Worm (Caenorhabditis elegans) whole organism, L4 larva: Measurements from ENCODE around the gene srbc-29.
"Not testable (repeated sequence)": the region's sequence is repeated elsewhere in the genome, so short reads cannot be mapped to it uniquely, and the experiment has no call there.

Source experiments
- F10B5.3 ChIP-seq: sonication (generic microtip); optimal IDR thresholded peaks from 2 replicates; lab custom pipeline; 2016; ENCODE audit warnings: mild to moderate bottlenecking, missing genetic modification characterization, missing compliant biosample characterization
- F44E2.7 ChIP-seq: fragments of 200-800 bp; sonication (Bioruptor generic); IDR thresholded peaks from 2 replicates; pipeline ENCODE4 v2.1.2; 2022; ENCODE audit warnings: missing genetic modification characterization, missing compliant biosample characterization
- R02D3.7 ChIP-seq: fragments of 150-350 bp; sonication (generic microtip); optimal IDR thresholded peaks from 3 replicates; lab custom pipeline; 2014; ENCODE audit warnings: missing biosample characterization, missing genetic modification characterization
- T20F7.1 ChIP-seq: fragments of 200-800 bp; sonication (Bioruptor generic); optimal IDR thresholded peaks from 2 replicates; lab custom pipeline; 2018; ENCODE audit warnings: mild to moderate bottlenecking, missing genetic modification characterization, missing compliant biosample characterization
- T26A8.4 ChIP-seq: fragments of 200-800 bp; sonication (Bioruptor generic); IDR thresholded peaks from 2 replicates; pipeline ENCODE4 v1.3.6; 2022; ENCODE audit warnings: missing genetic modification characterization, missing compliant biosample characterization
- Y105C5A.15 ChIP-seq: fragments of 200-800 bp; sonication (Bioruptor generic); IDR thresholded peaks from 2 replicates; pipeline ENCODE4 v1.3.6; 2022; ENCODE audit warnings: missing genetic modification characterization, missing compliant biosample characterization
- aha-1 ChIP-seq: fragments of 150-350 bp; peaks from one replicate; lab custom pipeline; 2014; ENCODE audit warnings: missing biosample characterization, missing genetic modification characterization
- ama-1 ChIP-seq: fragments of 150-350 bp; optimal IDR thresholded peaks from 2 replicates; lab custom pipeline; 2014; ENCODE audit warnings: inconsistent platforms, mixed read lengths
- ceh-44 ChIP-seq: fragments of 200-800 bp; sonication (Bioruptor generic); IDR thresholded peaks from 2 replicates; pipeline ENCODE4 v1.3.6; 2022; ENCODE audit warnings: missing genetic modification reagents, missing genetic modification characterization, missing compliant biosample characterization
- ceh-82 ChIP-seq: sonication (generic microtip); optimal IDR thresholded peaks from 2 replicates; lab custom pipeline; 2017; ENCODE audit warnings: missing biosample characterization, missing genetic modification characterization
- ces-1 ChIP-seq: fragments of 150-350 bp; sonication (generic microtip); optimal IDR thresholded peaks from 4 replicates; lab custom pipeline; 2014; ENCODE audit warnings: missing biosample characterization, missing genetic modification reagents, missing genetic modification characterization
- daf-16 ChIP-seq, 3 experiments: sonication (generic microtip); optimal IDR thresholded peaks; 2 replicates each; lab custom pipeline; 2016 to 2017; ENCODE audit warnings: missing genetic modification characterization in 3 of 3, missing genetic modification reagents in 3 of 3, mild to moderate bottlenecking in 2 of 3, missing compliant biosample characterization in 2 of 3, missing biosample characterization in 1 of 3, moderate library complexity in 1 of 3
- dmd-6 ChIP-seq: fragments of 200-800 bp; sonication (Bioruptor generic); IDR thresholded peaks from 2 replicates; pipeline ENCODE4 v1.3.6; 2022; ENCODE audit warnings: missing genetic modification reagents, missing genetic modification characterization, missing compliant biosample characterization
- dmd-9 ChIP-seq: fragments of 200-800 bp; sonication (Bioruptor generic); IDR thresholded peaks from 2 replicates; pipeline ENCODE4 v1.3.6; 2022; ENCODE audit warnings: missing genetic modification reagents, missing genetic modification characterization, missing compliant biosample characterization
- duxl-1 ChIP-seq: sonication (generic microtip); optimal IDR thresholded peaks from 2 replicates; lab custom pipeline; 2016; ENCODE audit warnings: mild to moderate bottlenecking, missing genetic modification characterization, moderate library complexity, missing compliant biosample characterization; ENCODE audit not compliant: poor library complexity
- dve-1 ChIP-seq: sonication (generic microtip); optimal IDR thresholded peaks from 2 replicates; lab custom pipeline; 2017; ENCODE audit warnings: antibody characterized with exemption, mild to moderate bottlenecking, missing genetic modification characterization, missing compliant biosample characterization; ENCODE audit not compliant: insufficient read depth
- gei-8 ChIP-seq: fragments of 200-800 bp; sonication (Bioruptor generic); optimal IDR thresholded peaks from 2 replicates; lab custom pipeline; 2018; ENCODE audit warnings: mild to moderate bottlenecking, missing genetic modification characterization, missing compliant biosample characterization
- hif-1 ChIP-seq, 2 experiments: sonication (generic microtip); optimal IDR thresholded peaks; 2 replicates each; lab custom pipeline; 2016 to 2017; ENCODE audit warnings: missing compliant biosample characterization in 2 of 2, missing genetic modification characterization in 2 of 2, missing genetic modification reagents in 2 of 2, missing genotype in 2 of 2, mild to moderate bottlenecking in 1 of 2
- hlh-11 ChIP-seq: fragments of 200-800 bp; sonication (Bioruptor generic); optimal IDR thresholded peaks from 2 replicates; lab custom pipeline; 2018; ENCODE audit warnings: mild to moderate bottlenecking, missing genetic modification characterization, missing compliant biosample characterization
- hlh-30 ChIP-seq: sonication (generic microtip); optimal IDR thresholded peaks from 2 replicates; lab custom pipeline; 2017; ENCODE audit warnings: antibody characterized with exemption, mild to moderate bottlenecking, missing genetic modification characterization, missing compliant biosample characterization; ENCODE audit not compliant: insufficient read depth
- lin-1 ChIP-seq: fragments of 200-800 bp; sonication (Bioruptor generic); IDR thresholded peaks from 2 replicates; pipeline ENCODE4 v1.3.6; 2022; ENCODE audit warnings: missing genetic modification reagents, missing genetic modification characterization, missing compliant biosample characterization
- lin-29 ChIP-seq: fragments of 200-800 bp; sonication (Bioruptor generic); IDR thresholded peaks from 2 replicates; pipeline ENCODE4 v1.3.6; 2022; ENCODE audit warnings: missing genetic modification reagents, missing genetic modification characterization, missing compliant biosample characterization
- mdl-1 ChIP-seq, 2 experiments: fragments of 150-350 bp in 1 of 2; sonication (generic microtip) in 1 of 2; optimal IDR thresholded peaks; 2 replicates each; lab custom pipeline; 2014 to 2017; ENCODE audit warnings: missing biosample characterization in 2 of 2, missing genetic modification characterization in 2 of 2
- mep-1 ChIP-seq: fragments of 150-350 bp; sonication (generic microtip); optimal IDR thresholded peaks from 3 replicates; lab custom pipeline; 2014; ENCODE audit warnings: missing biosample characterization, missing genetic modification characterization
- nhr-102 ChIP-seq: sonication (generic microtip); optimal IDR thresholded peaks from 2 replicates; lab custom pipeline; 2016; ENCODE audit warnings: mild to moderate bottlenecking, missing genetic modification characterization, moderate library complexity, missing compliant biosample characterization
- nhr-25 ChIP-seq: sonication (generic microtip); optimal IDR thresholded peaks from 2 replicates; lab custom pipeline; 2017; ENCODE audit warnings: missing genetic modification characterization, mild to moderate bottlenecking, missing compliant biosample characterization, antibody characterized with exemption, moderate library complexity, borderline replicate concordance; ENCODE audit not compliant: insufficient read depth
- nhr-48 ChIP-seq: sonication (generic microtip); optimal IDR thresholded peaks from 2 replicates; lab custom pipeline; 2016; ENCODE audit warnings: mild to moderate bottlenecking, missing genetic modification characterization, missing compliant biosample characterization
- skn-1 ChIP-seq: fragments of 150-350 bp; optimal IDR thresholded peaks from 2 replicates; lab custom pipeline; 2014; ENCODE audit warnings: missing biosample characterization, missing genetic modification characterization
- snpc-1.2 ChIP-seq: fragments of 200-800 bp; sonication (Bioruptor generic); IDR thresholded peaks from 2 replicates; pipeline ENCODE4 v1.3.6; 2022; ENCODE audit warnings: missing genetic modification reagents, missing genetic modification characterization, missing compliant biosample characterization
- snpc-4 ChIP-seq: fragments of 150-350 bp; optimal IDR thresholded peaks from 2 replicates; lab custom pipeline; 2014; ENCODE audit warnings: missing biosample characterization, missing genetic modification characterization
- spr-1 ChIP-seq: sonication (generic microtip); optimal IDR thresholded peaks from 2 replicates; lab custom pipeline; 2016; ENCODE audit warnings: mild to moderate bottlenecking, missing genetic modification characterization, missing compliant biosample characterization
- unc-130 ChIP-seq: sonication (generic microtip); optimal IDR thresholded peaks from 2 replicates; lab custom pipeline; 2016; ENCODE audit warnings: missing genetic modification reagents, missing genetic modification characterization, missing compliant biosample characterization
- unc-62 ChIP-seq, 3 experiments: fragments of 150-350 bp in 1 of 3; sonication (generic microtip); optimal IDR thresholded peaks in 2 of 3; peaks in 1 of 3; 1 replicate in 1 of 3; 2 replicates in 2 of 3; lab custom pipeline; 2014 to 2017; ENCODE audit warnings: missing biosample characterization in 3 of 3, missing genetic modification characterization in 3 of 3, missing genetic modification reagents in 3 of 3, missing genotype in 1 of 3
- zfp-3 ChIP-seq: fragments of 200-800 bp; sonication (Bioruptor generic); conservative IDR thresholded peaks from 2 replicates; pipeline ENCODE4 v1.3.6; 2022; ENCODE audit warnings: missing genetic modification reagents, missing genetic modification characterization, missing compliant biosample characterization
- ztf-11 ChIP-seq: fragments of 150-350 bp; optimal IDR thresholded peaks from 2 replicates; lab custom pipeline; 2014; ENCODE audit warnings: missing biosample characterization, missing genetic modification characterization
- ztf-7 ChIP-seq: fragments of 150-350 bp; optimal IDR thresholded peaks from 2 replicates; lab custom pipeline; 2014; ENCODE audit warnings: missing biosample characterization, missing genetic modification characterization

srbc-29 gene

ce11 chrV:3470782-3471181 is at the start of gene srbc-29:
TSS of gene srbc-29 (minus strand) at chrV:3470882.
- TF ChIP-seq lin-29 (no peak), F10B5.3 (tag; lab: Kevin White, UChicago) (no peak), snpc-1.2 (GFP tag; lab: Robert Waterston, UW) (no peak)

ce11 chrV:3517889-3518288 is 47.2 kb upstream of the srbc-29 start, which contains the start of gene str-227:
TSS of gene str-227 (plus strand) at chrV:3518189.
- TF ChIP-seq unc-62 (GFP tag; optimal IDR thresholded peaks at IDR 0.05 in 1 of 2; lab: Kevin White, UChicago) (peak in 1 of 2 experiments; percentile 2), unc-62 (tag; optimal IDR thresholded peaks at IDR 0.05; lab: Kevin White, UChicago) (no peak), mep-1 (tag; lab: Kevin White, UChicago) (no peak)
- TF ChIP-seq, all 104 proteins: peak for 1

- TF ChIP-seq R02D3.7 (tag; lab: Kevin White, UChicago): no peak
- no peak for TF ChIP-seq dmd-6 (GFP tag; lab: Robert Waterston, UW)
- TF ChIP-seq lin-1: no peak
- TF ChIP-seq ama-1: no peak
- no peak for TF ChIP-seq dve-1 (tag; lab: Kevin White, UChicago)
- no peak for TF ChIP-seq hif-1 (tag; optimal IDR thresholded peaks at IDR 0.05; lab: Kevin White, UChicago)
- no peak for TF ChIP-seq ces-1
- TF ChIP-seq nhr-102 (tag; lab: Kevin White, UChicago): no peak
- TF ChIP-seq ztf-11 (tag; lab: Kevin White, UChicago): no peak
- TF ChIP-seq dmd-9 (GFP tag; lab: Robert Waterston, UW): no peak
- TF ChIP-seq ztf-7: no peak
- TF ChIP-seq F44E2.7: no peak
- TF ChIP-seq duxl-1 (tag; lab: Kevin White, UChicago): no peak
- TF ChIP-seq snpc-4 (tag; lab: Kevin White, UChicago): no peak
- TF ChIP-seq spr-1: no peak
- TF ChIP-seq hlh-11 (tag; lab: Kevin White, UChicago): no peak
- no peak for TF ChIP-seq nhr-25 (tag; lab: Kevin White, UChicago)
- TF ChIP-seq ceh-82: no peak
- no peak for TF ChIP-seq gei-8 (GFP tag; lab: Kevin White, UChicago)
These were observed 41.7 kb upstream of the srbc-29 start, which contains the start of gene str-226 for ce11 chrV:3512381-3512780. TSS of gene str-226 (plus strand) at chrV:3512681.

ce11 chrV:3509878-3510277 is 39.2 kb upstream of the srbc-29 start, which contains the start of gene str-228:
TSS of gene str-228 (plus strand) at chrV:3510178.
- TF ChIP-seq unc-62 (GFP tag; optimal IDR thresholded peaks at IDR 0.05 in 1 of 2; lab: Kevin White, UChicago): no peak
- no peak for TF ChIP-seq unc-62 (tag; optimal IDR thresholded peaks at IDR 0.05; lab: Kevin White, UChicago)
- no peak for TF ChIP-seq spr-1
- peak; percentile 42 for TF ChIP-seq aha-1 (tag; lab: Kevin White, UChicago)

ce11 chrV:3507691-3508090 is 37.0 kb upstream of the srbc-29 start, which contains the start of gene str-225:
TSS of gene str-225 (plus strand) at chrV:3507822.
- TF ChIP-seq unc-62 (GFP tag; optimal IDR thresholded peaks at IDR 0.05 in 1 of 2; lab: Kevin White, UChicago) (peak in 1 of 2 experiments; percentile 93), unc-62 (tag; optimal IDR thresholded peaks at IDR 0.05; lab: Kevin White, UChicago) (no peak), dve-1 (tag; lab: Kevin White, UChicago) (no peak)

ce11 chrV:3506252-3506651 is 35.6 kb upstream of the srbc-29 start, which contains the start of gene ugt-64:
TSS of gene ugt-64 (minus strand) at chrV:3506352.
- TF ChIP-seq T26A8.4; lin-1; nhr-25 (tag; lab: Kevin White, UChicago): not testable (repeated sequence)

- TF ChIP-seq skn-1: no peak
- peak; percentile 72 for TF ChIP-seq T20F7.1
- no peak for TF ChIP-seq zfp-3 (GFP tag; lab: Robert Waterston, UW)
- no peak for TF ChIP-seq Y105C5A.15
- peak in 1 of 2 experiments; percentile 47 for TF ChIP-seq daf-16 (GFP tag; optimal IDR thresholded peaks at IDR 0.05; lab: Kevin White, UChicago)
- peak; percentile 82 for TF ChIP-seq daf-16 (tag; optimal IDR thresholded peaks at IDR 0.05; lab: Kevin White, UChicago)
- peak; percentile 63 for TF ChIP-seq nhr-48 (tag; lab: Kevin White, UChicago)
- TF ChIP-seq ztf-7: no peak
- no peak for TF ChIP-seq unc-62 (GFP tag; optimal IDR thresholded peaks at IDR 0.05 in 1 of 2; lab: Kevin White, UChicago)
- no peak for TF ChIP-seq unc-62 (tag; optimal IDR thresholded peaks at IDR 0.05; lab: Kevin White, UChicago)
- TF ChIP-seq mdl-1 (tag; optimal IDR thresholded peaks at IDR 0.05; lab: Kevin White, UChicago): peak in 1 of 2 experiments; percentile 44
- peak; percentile 69 for TF ChIP-seq hlh-30 (tag; lab: Kevin White, UChicago)
- TF ChIP-seq ceh-44 (GFP tag; lab: Robert Waterston, UW): no peak
- TF ChIP-seq unc-130: no peak
- peak; percentile 77 for TF ChIP-seq hlh-11 (tag; lab: Kevin White, UChicago)
These were observed 35.1 kb upstream of the srbc-29 start for ce11 chrV:3505745-3506144.
